Worm (Caenorhabditis elegans) whole organism, midembryonic: Measurements from ENCODE around the gene C36E8.6.

Source experiments
- T22C8.4 ChIP-seq: fragments of 200-800 bp; sonication (Bioruptor generic); IDR thresholded peaks from 2 replicates; pipeline ENCODE4 v1.3.6; 2022; ENCODE audit warnings: missing genetic modification characterization, missing compliant biosample characterization
- cog-1 ChIP-seq: sonication (generic microtip); optimal IDR thresholded peaks from 2 replicates; lab custom pipeline; 2016; ENCODE audit warnings: missing genetic modification characterization, missing compliant biosample characterization
- flt-1 ChIP-seq: fragments of 200-800 bp; sonication (Bioruptor generic); IDR thresholded peaks from 2 replicates; pipeline ENCODE4 v1.3.6; 2022; ENCODE audit warnings: missing genetic modification characterization, missing compliant biosample characterization
- klf-2 ChIP-seq: fragments of 200-800 bp; sonication (Bioruptor generic); conservative IDR thresholded peaks from 2 replicates; pipeline ENCODE4 v1.3.6; 2022; ENCODE audit warnings: missing genetic modification reagents, missing genetic modification characterization, missing compliant biosample characterization
- med-1 ChIP-seq: sonication (generic microtip); optimal IDR thresholded peaks from 2 replicates; lab custom pipeline; 2017; ENCODE audit warnings: missing genetic modification characterization, mild to moderate bottlenecking, missing compliant biosample characterization, antibody characterized with exemption, missing genetic modification reagents; ENCODE audit not compliant: insufficient read depth
- ref-1 ChIP-seq: fragments of 200-800 bp; sonication (Bioruptor generic); conservative IDR thresholded peaks from 2 replicates; pipeline ENCODE4 v1.3.6; 2022; ENCODE audit warnings: missing genetic modification reagents, missing genetic modification characterization, missing compliant biosample characterization
- tab-1 ChIP-seq: fragments of 200-800 bp; sonication (Bioruptor generic); IDR thresholded peaks from 2 replicates; pipeline ENCODE4 v1.3.6; 2022; ENCODE audit warnings: missing genetic modification characterization, missing compliant biosample characterization
- ztf-23 ChIP-seq: fragments of 200-800 bp; sonication (Bioruptor generic); IDR thresholded peaks from 2 replicates; pipeline ENCODE4 v1.3.6; 2022; ENCODE audit warnings: missing genetic modification reagents, missing genetic modification characterization, missing compliant biosample characterization

DNA sequence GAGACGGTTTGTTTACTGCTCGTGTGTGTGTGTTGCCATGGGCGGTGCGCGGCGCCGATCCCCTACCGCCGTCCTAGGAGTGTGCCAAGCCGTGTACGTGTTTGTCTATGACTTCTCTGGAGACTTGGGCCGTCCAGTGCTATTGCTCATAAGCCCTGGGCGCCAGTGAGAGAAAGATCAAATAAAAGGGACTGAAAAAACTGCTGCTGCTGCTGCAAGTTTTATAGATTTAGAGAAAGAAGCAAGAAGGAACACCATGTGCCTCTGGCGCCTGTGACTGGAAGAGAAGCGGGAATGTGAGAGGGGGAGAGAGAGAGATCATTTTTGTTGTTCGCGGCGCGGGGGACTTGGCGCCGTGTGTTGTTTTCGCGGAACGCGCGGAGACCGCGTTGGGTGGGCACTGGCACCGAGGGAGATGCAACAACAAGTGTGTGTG lies 3.8 kb upstream of the C36E8.6 start:
- TF ChIP-seq ref-1 (GFP tag; lab: Robert Waterston, UW) (no peak), flt-1 (GFP tag; lab: Robert Waterston, UW) (no peak), ztf-23 (no peak), med-1 (no peak), T22C8.4 (GFP tag; lab: Robert Waterston, UW) (no peak), cog-1 (tag; lab: Kevin White, UChicago) (no peak), tab-1 (GFP tag; lab: Robert Waterston, UW) (no peak), klf-2 (no peak)
